Fruit fly (Drosophila melanogaster) whole organism, wandering third instar larva: ENCODE measurements around the gene CG6527.

Experiments
- CrebA ChIP-seq: fragments of 200-800 bp; sonication (Bioruptor generic); optimal IDR thresholded peaks from 2 replicates; lab custom pipeline; 2016; ENCODE audit warnings: missing biosample characterization, mild to moderate bottlenecking, missing genetic modification characterization, borderline replicate concordance
- Hnf4 ChIP-seq: fragments of 200-800 bp; sonication (Bioruptor generic); optimal IDR thresholded peaks from 2 replicates; lab custom pipeline; 2016; ENCODE audit warnings: missing biosample characterization, mild to moderate bottlenecking, missing genetic modification characterization

- TF ChIP-seq Hnf4 (GFP tag; lab: Kevin White, UChicago) (no peak), CrebA (no peak)
Observed at dm6 chr3L:10521624-10522023, 37.3 kb downstream of the CG6527 start.
